Worm (Caenorhabditis elegans): ENCODE results near the gene C07A9.12.

The C07A9.12 gene

ce11 chrIII:9703747-9704605 is 23.4 kb downstream of the C07A9.12 start:
- no peak for TF ChIP-seq egl-44 (GFP tag; IDR thresholded peaks at IDR 0.05)
- 0 out of 2 replicates have a peak, but pooled peaks have one; percentile 57 for TF ChIP-seq lin-26 (GFP tag; IDR thresholded peaks at IDR 0.05)
- TF ChIP-seq attf-5 (GFP tag; optimal IDR thresholded peaks at IDR 0.05), result no peak
- no peak for TF ChIP-seq lir-1 (GFP tag; conservative IDR thresholded peaks at IDR 0.05)
- TF ChIP-seq hmg-1.2 (GFP tag; IDR thresholded peaks at IDR 0.05), result peak; percentile 43; the same call in 1 of the 2 replicates
- no peak for TF ChIP-seq nfya-1 (tag; optimal IDR thresholded peaks at IDR 0.05; ENCODE audit: borderline replicate concordance, insufficient read depth)
- TF ChIP-seq nfyb-1 (GFP tag; IDR thresholded peaks at IDR 0.05), result 0 out of 2 replicates have a peak, but pooled peaks have one; percentile 19
- no peak for TF ChIP-seq B0035.1 (tag; optimal IDR thresholded peaks at IDR 0.05)
- peak; percentile 51 for TF ChIP-seq K12H6.12 (tag; optimal IDR thresholded peaks at IDR 0.05)
- TF ChIP-seq ceh-27 (GFP tag; optimal IDR thresholded peaks at IDR 0.05), result peak; percentile 38
- peak; percentile 11 for TF ChIP-seq die-1 (tag; optimal IDR thresholded peaks at IDR 0.05)
- TF ChIP-seq let-607 (tag; optimal IDR thresholded peaks at IDR 0.05), result no peak
- no peak for TF ChIP-seq Y79H2A.3 (GFP tag; conservative IDR thresholded peaks at IDR 0.05)
- no peak for TF ChIP-seq cebp-1 (GFP tag; IDR thresholded peaks at IDR 0.05)
- TF ChIP-seq cebp-1 (tag; optimal IDR thresholded peaks at IDR 0.05), result peak; percentile 36
- no peak for TF ChIP-seq rcor-1 (GFP tag; IDR thresholded peaks at IDR 0.05)
- no peak for TF ChIP-seq hlh-12 (tag; optimal IDR thresholded peaks at IDR 0.05)
- no peak for TF ChIP-seq nhr-27 (tag; optimal IDR thresholded peaks at IDR 0.05)
- peak; percentile 38 for TF ChIP-seq somi-1 (GFP tag; optimal IDR thresholded peaks at IDR 0.05)
- no peak for TF ChIP-seq snpc-1.3 (tag; optimal IDR thresholded peaks at IDR 0.05; ENCODE audit: insufficient read depth)
- no peak for TF ChIP-seq F37B4.10 (GFP tag; IDR thresholded peaks at IDR 0.05)
- TF ChIP-seq F57A8.1 (GFP tag; optimal IDR thresholded peaks at IDR 0.05), result no peak
- no peak for TF ChIP-seq F33H1.4 (GFP tag; IDR thresholded peaks at IDR 0.05)
- no peak for TF ChIP-seq nhr-90 (tag; optimal IDR thresholded peaks at IDR 0.05)
- TF ChIP-seq zfh-2 (GFP tag; conservative IDR thresholded peaks at IDR 0.05), result peak; percentile 83
- TF ChIP-seq lsl-1 (GFP tag; optimal IDR thresholded peaks at IDR 0.05), result no peak
- no peak for TF ChIP-seq unc-62 (GFP tag; optimal IDR thresholded peaks at IDR 0.05)

DNA sequence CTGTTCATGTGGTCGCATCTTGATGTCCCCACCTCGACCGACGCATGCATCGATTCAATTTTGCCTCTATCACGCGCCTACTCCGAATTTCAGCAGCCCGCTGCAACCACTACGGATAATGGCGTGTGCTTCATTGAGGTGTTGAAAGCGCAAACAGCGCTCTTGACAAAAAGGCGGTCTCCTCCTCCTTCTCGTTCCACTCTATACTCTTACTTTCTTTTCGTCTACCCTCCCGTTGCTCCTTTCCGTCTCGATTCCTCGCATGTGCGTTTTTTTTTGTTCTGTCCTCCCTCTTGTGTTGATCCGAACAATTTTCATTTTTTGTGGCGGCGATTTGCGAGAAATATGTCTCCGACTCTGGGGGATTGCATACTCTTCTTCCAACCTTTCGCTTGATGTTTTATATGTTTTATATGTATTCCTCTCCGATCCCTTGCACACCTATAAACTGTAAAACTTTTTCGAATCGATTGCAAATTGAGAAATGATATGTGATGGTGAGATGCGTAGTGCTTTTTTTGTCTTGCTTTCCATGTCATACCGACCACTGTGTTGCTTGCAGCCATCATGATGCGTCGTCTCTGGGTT is 24.6 kb downstream of the C07A9.12 start:
- TF ChIP-seq hmg-1.2 (GFP tag; IDR thresholded peaks at IDR 0.05) (peak; percentile 27; the same call in 1 of the 2 replicates), K12H6.12 (tag; optimal IDR thresholded peaks at IDR 0.05) (peak; percentile 61), ztf-18 (tag; optimal IDR thresholded peaks at IDR 0.05) (peak; percentile 5), ztf-22 (GFP tag; optimal IDR thresholded peaks at IDR 0.05) (no peak), attf-5 (GFP tag; optimal IDR thresholded peaks at IDR 0.05) (no peak), ceh-40 (GFP tag; IDR thresholded peaks at IDR 0.05) (no peak), ceh-27 (GFP tag; optimal IDR thresholded peaks at IDR 0.05) (peak; percentile 7), B0336.3 (GFP tag; IDR thresholded peaks at IDR 0.05) (no peak), lin-26 (GFP tag; IDR thresholded peaks at IDR 0.05) (0 out of 2 replicates have a peak, but pooled peaks have one; percentile 38), lag-1 (GFP tag; IDR thresholded peaks at IDR 0.05) (no peak), F52B5.7 (tag; optimal IDR thresholded peaks at IDR 0.05) (no peak), nhr-179 (tag; optimal IDR thresholded peaks at IDR 0.05) (no peak), snpc-1.3 (tag; optimal IDR thresholded peaks at IDR 0.05; ENCODE audit: insufficient read depth) (no peak), lir-1 (GFP tag; conservative IDR thresholded peaks at IDR 0.05) (no peak), hlh-26 (GFP tag; conservative IDR thresholded peaks at IDR 0.05) (no peak), lin-54 (GFP tag; optimal IDR thresholded peaks at IDR 0.05) (no peak), ets-4 (GFP tag; optimal IDR thresholded peaks at IDR 0.05) (no peak), snpc-4 (GFP tag; optimal IDR thresholded peaks at IDR 0.05) (no peak), snpc-4 (tag; optimal IDR thresholded peaks at IDR 0.05) (peak in 1 of 4 experiments; percentile 20), zfh-2 (GFP tag; conservative IDR thresholded peaks at IDR 0.05) (peak; percentile 84), hmg-20 (GFP tag; IDR thresholded peaks at IDR 0.05) (no peak), cebp-1 (GFP tag; IDR thresholded peaks at IDR 0.05) (no peak), cebp-1 (tag; optimal IDR thresholded peaks at IDR 0.05) (peak; percentile 57), ZK185.1 (tag; optimal IDR thresholded peaks at IDR 0.05; ENCODE audit: poor library complexity, severe bottlenecking) (peak; percentile 46), F57C9.4 (tag; optimal IDR thresholded peaks at IDR 0.05) (no peak), T07F8.4 (tag; optimal IDR thresholded peaks at IDR 0.05) (no peak), nhr-80 (tag; optimal IDR thresholded peaks at IDR 0.05) (peak; percentile 62)
